Worm (Caenorhabditis elegans) whole organism, early embryonic: ENCODE data around the gene Y43F8B.22.

Source experiments
- ama-1 ChIP-seq: fragments of 150-350 bp; optimal IDR thresholded peaks from 2 replicates; lab custom pipeline; 2014
- ceh-36 ChIP-seq: sonication (generic microtip); optimal IDR thresholded peaks from 2 replicates; lab custom pipeline; 2016; ENCODE audit warnings: missing genetic modification characterization, inconsistent platforms, missing compliant biosample characterization
- scrt-1 ChIP-seq: fragments of 200-800 bp; sonication (Bioruptor generic); IDR thresholded peaks from 2 replicates; pipeline ENCODE4 v1.3.6; 2022; ENCODE audit warnings: missing genetic modification characterization, missing compliant biosample characterization

- TF ChIP-seq ama-1 (lab: Kevin White, UChicago) (no peak), ceh-36 (tag; lab: Kevin White, UChicago) (no peak), scrt-1 (GFP tag; lab: Robert Waterston, UW) (no peak)
These were observed 14.6 kb upstream of the Y43F8B.22 start, which contains the start of gene Y43F8B.12 for ce11 chrV:19468083-19468482.
